Worm (Caenorhabditis elegans): Measurements from ENCODE around the gene C12D8.13.

DNA sequence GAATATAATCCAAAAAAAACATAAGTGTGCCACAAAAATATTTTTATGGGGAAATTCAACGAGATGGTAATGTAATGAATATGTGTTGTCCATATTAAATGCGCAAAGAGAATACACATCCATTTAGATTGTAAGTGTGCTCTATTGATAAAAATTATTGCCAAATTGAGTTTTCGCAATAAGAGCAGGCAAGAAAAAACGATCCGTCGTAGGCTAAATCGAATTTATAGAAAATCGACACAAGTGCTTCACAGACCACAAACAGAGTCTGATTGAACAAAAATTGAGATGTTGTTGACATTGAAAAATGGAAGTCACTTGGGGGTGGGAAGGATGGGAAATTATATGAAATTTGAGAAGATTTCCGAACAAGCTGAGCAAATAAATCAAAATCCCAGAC, 44.5 kb upstream of the C12D8.13 start:
- no peak for TF ChIP-seq lin-13 (GFP tag; optimal IDR thresholded peaks at IDR 0.05)
- TF ChIP-seq nhr-11 (tag; optimal IDR thresholded peaks at IDR 0.05), result no peak
- no peak for TF ChIP-seq egl-27 (tag; optimal IDR thresholded peaks at IDR 0.05)
- no peak for TF ChIP-seq snpc-4 (tag; optimal IDR thresholded peaks at IDR 0.05)
- no peak for TF ChIP-seq lsy-2 (tag; optimal IDR thresholded peaks at IDR 0.05)
- TF ChIP-seq R02D3.7 (tag; optimal IDR thresholded peaks at IDR 0.05), result no peak

Data from whole organism, L2 larva.